Fruit fly (Drosophila melanogaster): Measurements from ENCODE around the gene Vha100-1.

The Vha100-1 gene

dm6 chr3R:29153197-29153644 lies 22.2 kb downstream of the Vha100-1 start, which contains the start of the genes Slbp and Rpn2 (continued):
- TF ChIP-seq CG10543 (GFP tag; optimal IDR thresholded peaks at IDR 0.05) (peak; percentile 21), cwo (GFP tag; optimal IDR thresholded peaks at IDR 0.05) (no peak), tup (GFP tag; optimal IDR thresholded peaks at IDR 0.05) (no peak), CG5180 (GFP tag; optimal IDR thresholded peaks at IDR 0.05) (no peak), cad (GFP tag; optimal IDR thresholded peaks at IDR 0.05) (no peak), p53 (GFP tag; optimal IDR thresholded peaks at IDR 0.05) (peak; percentile 49), CG14860 (GFP tag; IDR thresholded peaks at IDR 0.05; ENCODE audit: partially characterized antibody) (peak; percentile 84), CG13287 (GFP tag; IDR thresholded peaks at IDR 0.05; ENCODE audit: partially characterized antibody) (peak; percentile 98), tgo (GFP tag; IDR thresholded peaks at IDR 0.05) (no peak), hth (optimal IDR thresholded peaks at IDR 0.05) (no peak), onecut (GFP tag; IDR thresholded peaks at IDR 0.05) (0 out of 2 replicates have a peak, but pooled peaks have one; percentile 21), CG9215 (GFP tag; IDR thresholded peaks at IDR 0.05) (no peak), Oaz (GFP tag; IDR thresholded peaks at IDR 0.05) (no peak), ken (GFP tag; IDR thresholded peaks at IDR 0.05) (no peak), wor (GFP tag; IDR thresholded peaks at IDR 0.05) (no peak), bigmax (GFP tag; optimal IDR thresholded peaks at IDR 0.05) (no peak), zf30C (GFP tag; optimal IDR thresholded peaks at IDR 0.05) (no peak), NfI (GFP tag; optimal IDR thresholded peaks at IDR 0.05) (peak; percentile 55), CG4820 (GFP tag; optimal IDR thresholded peaks at IDR 0.05) (peak; percentile 10), Gsc (GFP tag; IDR thresholded peaks at IDR 0.05) (no peak), CG5953 (GFP tag; IDR thresholded peaks at IDR 0.05) (no peak), CG17385 (GFP tag; optimal IDR thresholded peaks at IDR 0.05) (peak; percentile 8), Hr39 (optimal IDR thresholded peaks at IDR 0.05) (no peak), gro (GFP tag; optimal IDR thresholded peaks at IDR 0.05) (peak; percentile 84), HLH54F (GFP tag; optimal IDR thresholded peaks at IDR 0.05) (peak; percentile 53), CG8388 (GFP tag; optimal IDR thresholded peaks at IDR 0.05) (no peak), Awh (GFP tag; IDR thresholded peaks at IDR 0.05) (no peak), ase (GFP tag; IDR thresholded peaks at IDR 0.05) (no peak), Rfx (GFP tag; IDR thresholded peaks at IDR 0.05) (peak; percentile 63), CG3407 (GFP tag; optimal IDR thresholded peaks at IDR 0.05) (no peak), kni (GFP tag; optimal IDR thresholded peaks at IDR 0.05) (no peak), CG6654 (GFP tag; optimal IDR thresholded peaks at IDR 0.05) (no peak), CG34224 (GFP tag; IDR thresholded peaks at IDR 0.05; ENCODE audit: partially characterized antibody) (peak; percentile 97), Ravus (GFP tag; IDR thresholded peaks at IDR 0.05) (no peak), danr (GFP tag; IDR thresholded peaks at IDR 0.05) (no peak), lab (GFP tag; optimal IDR thresholded peaks at IDR 0.05) (peak; percentile 55), crol (GFP tag; IDR thresholded peaks at IDR 0.05) (no peak), bcd (GFP tag; optimal IDR thresholded peaks at IDR 0.05) (peak; percentile 28), CG6791 (GFP tag; IDR thresholded peaks at IDR 0.05; ENCODE audit: partially characterized antibody) (peak; percentile 92), sima (GFP tag; optimal IDR thresholded peaks at IDR 0.05) (no peak), Antp (GFP tag; optimal IDR thresholded peaks at IDR 0.05) (no peak), Jarid2 (GFP tag; optimal IDR thresholded peaks at IDR 0.05) (no peak), CG34376 (GFP tag; optimal IDR thresholded peaks at IDR 0.05) (peak; percentile 61), Sry-β (GFP tag; optimal IDR thresholded peaks at IDR 0.05) (peak; percentile 24), fu2 (GFP tag; optimal IDR thresholded peaks at IDR 0.05) (peak; percentile 26), CG1024 (GFP tag; IDR thresholded peaks at IDR 0.05) (no peak), HHEX (GFP tag; optimal IDR thresholded peaks at IDR 0.05) (peak; percentile 1), da (GFP tag; optimal IDR thresholded peaks at IDR 0.05) (no peak), Dref (GFP tag; IDR thresholded peaks at IDR 0.05) (peak; percentile 88), CG14667 (GFP tag; IDR thresholded peaks at IDR 0.05) (no peak), pan (optimal IDR thresholded peaks at IDR 0.05) (no peak), pan (GFP tag; optimal IDR thresholded peaks at IDR 0.05 in 1 of 2, IDR thresholded peaks at IDR 0.05 in 1 of 2) (no peak)
